Worm (Caenorhabditis elegans): ENCODE results near the gene hpo-36.
A peak's percentile ranks its signal among the peaks of the same experiment; 100 is the strongest.

The hpo-36 gene

ce11 chrV:3712192-3712591 lies 27.0 kb downstream of the hpo-36 start (continued):
- TF ChIP-seq saeg-2 (GFP tag; IDR thresholded peaks at IDR 0.05) (no peak), Y5F2A.4 (GFP tag; optimal IDR thresholded peaks at IDR 0.05) (no peak)

ce11 chrV:3711544-3711943 lies 27.7 kb downstream of the hpo-36 start:
- TF ChIP-seq unc-62 (GFP tag; optimal IDR thresholded peaks at IDR 0.05 in 1 of 2), result peak in 1 of 2 experiments; percentile 91
- TF ChIP-seq unc-62 (tag; optimal IDR thresholded peaks at IDR 0.05), result no peak
- TF ChIP-seq lin-38 (GFP tag; IDR thresholded peaks at IDR 0.05), result 0 out of 2 replicates have a peak, but pooled peaks have one; percentile 3
- TF ChIP-seq Y5F2A.4 (GFP tag; optimal IDR thresholded peaks at IDR 0.05), result no peak

DNA sequence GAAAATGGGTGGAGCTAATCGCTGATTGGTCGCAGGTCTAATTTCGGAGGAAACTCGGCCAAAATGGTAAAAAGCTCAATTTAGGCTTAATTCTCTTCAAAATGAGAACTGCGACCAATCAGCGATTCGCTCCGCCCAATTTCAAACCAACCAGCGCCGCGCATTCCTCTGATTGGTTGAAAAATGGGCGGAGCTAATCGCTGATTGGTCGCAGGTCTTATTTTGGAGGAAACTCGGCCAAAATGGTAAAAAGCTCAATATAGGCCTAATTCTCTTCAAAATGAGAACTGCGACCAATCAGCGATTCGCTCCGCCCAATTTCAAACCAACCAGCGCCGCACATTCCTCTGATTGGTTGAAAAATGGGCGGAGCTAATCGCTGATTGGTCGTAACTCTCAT lies 31.6 kb downstream of the hpo-36 start:
- TF ChIP-seq D1046.2 (GFP tag; IDR thresholded peaks at IDR 0.05), result 0 out of 2 replicates have a peak, but pooled peaks have one; percentile 23

- TF ChIP-seq mdt-29 (GFP tag; IDR thresholded peaks at IDR 0.05), result no peak
- no peak for TF ChIP-seq lir-3 (tag; optimal IDR thresholded peaks at IDR 0.05)
- TF ChIP-seq lin-13 (GFP tag; optimal IDR thresholded peaks at IDR 0.05), result no peak
- TF ChIP-seq egl-43 (GFP tag; IDR thresholded peaks at IDR 0.05), result no peak
- no peak for TF ChIP-seq lin-39 (tag; optimal IDR thresholded peaks at IDR 0.05)
- no peak for TF ChIP-seq ZK546.5 (tag; optimal IDR thresholded peaks at IDR 0.05)
- TF ChIP-seq zfp-2 (tag; optimal IDR thresholded peaks at IDR 0.05), result no peak
- TF ChIP-seq set-16 (GFP tag; IDR thresholded peaks at IDR 0.05), result peak; percentile 95
- TF ChIP-seq D1046.2 (GFP tag; IDR thresholded peaks at IDR 0.05), result 0 out of 2 replicates have a peak, but pooled peaks have one; percentile 15
- TF ChIP-seq saeg-2 (GFP tag; IDR thresholded peaks at IDR 0.05), result 0 out of 2 replicates have a peak, but pooled peaks have one; percentile 11
These were observed 32.3 kb downstream of the hpo-36 start for ce11 chrV:3706893-3707292.

DNA sequence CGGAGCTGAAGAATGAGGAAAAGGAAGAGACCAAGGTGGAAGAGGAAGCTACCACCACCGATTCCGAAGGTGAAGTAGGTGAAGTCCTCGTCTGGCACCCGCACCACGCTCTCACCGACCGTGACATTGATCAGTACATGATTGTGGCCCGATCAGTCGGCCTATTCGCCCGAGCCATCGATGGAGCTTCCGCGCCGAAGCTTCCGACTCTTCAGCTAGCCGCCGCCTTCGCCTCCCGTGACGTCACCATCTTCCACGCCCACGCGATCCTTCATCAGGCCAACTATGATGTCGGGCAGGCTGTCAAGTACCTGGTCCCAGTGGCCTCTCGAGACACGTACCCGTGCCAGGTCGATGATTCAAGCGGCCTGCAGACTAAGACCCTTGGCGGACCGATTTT lies 33.0 kb downstream of the hpo-36 start:
- TF ChIP-seq aha-1 (tag) (peak; percentile 70), ces-1 (GFP tag; optimal IDR thresholded peaks at IDR 0.05) (no peak), tra-1 (GFP tag; IDR thresholded peaks at IDR 0.05) (no peak), set-16 (GFP tag; IDR thresholded peaks at IDR 0.05) (peak; percentile 83)

ce11 chrV:3704688-3705087 lies 34.5 kb downstream of the hpo-36 start, which contains the start of gene lin-40:
Gene lin-40 (plus strand): TSS chrV:3704988.
- no peak for TF ChIP-seq F49E8.2 (tag; optimal IDR thresholded peaks at IDR 0.05; ENCODE audit: borderline replicate concordance)
- TF ChIP-seq aly-2 (tag; optimal IDR thresholded peaks at IDR 0.05), result no peak
- no peak for TF ChIP-seq tag-97 (GFP tag; IDR thresholded peaks at IDR 0.05)
- TF ChIP-seq nhr-76 (tag; optimal IDR thresholded peaks at IDR 0.05), result no peak
- no peak for TF ChIP-seq dmd-9 (GFP tag; IDR thresholded peaks at IDR 0.05)
- TF ChIP-seq nhr-42 (GFP tag; IDR thresholded peaks at IDR 0.05), result no peak
- no peak for TF ChIP-seq T26A8.4 (GFP tag; IDR thresholded peaks at IDR 0.05)
- TF ChIP-seq duxl-1 (tag; optimal IDR thresholded peaks at IDR 0.05; ENCODE audit: poor library complexity), result no peak
- no peak for TF ChIP-seq zip-11 (GFP tag; IDR thresholded peaks at IDR 0.05)
- no peak for TF ChIP-seq hlh-11 (tag; optimal IDR thresholded peaks at IDR 0.05)
- TF ChIP-seq unc-130 (GFP tag; optimal IDR thresholded peaks at IDR 0.05), result no peak
- no peak for TF ChIP-seq jun-1 (tag; optimal IDR thresholded peaks at IDR 0.05)
- no peak for TF ChIP-seq nhr-77 (tag; optimal IDR thresholded peaks at IDR 0.05)
- no peak for TF ChIP-seq mdt-29 (GFP tag; IDR thresholded peaks at IDR 0.05)

ce11 chrV:3703888-3704287 lies 35.3 kb downstream of the hpo-36 start:
- TF ChIP-seq fos-1 (tag; optimal IDR thresholded peaks at IDR 0.05) (no peak), ceh-82 (tag; optimal IDR thresholded peaks at IDR 0.05) (no peak), dmd-9 (GFP tag; IDR thresholded peaks at IDR 0.05) (no peak), ctbp-1 (GFP tag; IDR thresholded peaks at IDR 0.05) (0 out of 2 replicates have a peak, but pooled peaks have one; percentile 35), lsy-2 (tag; optimal IDR thresholded peaks at IDR 0.05) (peak in 1 of 2 experiments; percentile 66), spr-3 (GFP tag; optimal IDR thresholded peaks at IDR 0.05) (no peak), nhr-76 (tag; optimal IDR thresholded peaks at IDR 0.05) (no peak), lin-38 (GFP tag; IDR thresholded peaks at IDR 0.05) (peak; percentile 41), daf-16 (GFP tag; optimal IDR thresholded peaks at IDR 0.05) (no peak), daf-16 (tag; optimal IDR thresholded peaks at IDR 0.05) (peak; percentile 32), set-16 (GFP tag; IDR thresholded peaks at IDR 0.05) (0 out of 2 replicates have a peak, but pooled peaks have one; percentile 49), F49E8.2 (tag; optimal IDR thresholded peaks at IDR 0.05; ENCODE audit: borderline replicate concordance) (no peak), zip-11 (GFP tag; IDR thresholded peaks at IDR 0.05) (no peak), nhr-42 (GFP tag; IDR thresholded peaks at IDR 0.05) (no peak), zfp-2 (tag; optimal IDR thresholded peaks at IDR 0.05) (no peak), gei-8 (GFP tag; optimal IDR thresholded peaks at IDR 0.05) (no peak), jun-1 (tag; optimal IDR thresholded peaks at IDR 0.05) (peak; percentile 14), nhr-10 (tag; optimal IDR thresholded peaks at IDR 0.05) (no peak), hmg-1.1 (GFP tag; IDR thresholded peaks at IDR 0.05) (peak; percentile 93)
